Fruit fly (Drosophila melanogaster) whole organism, adult: ENCODE measurements around the gene CG42810.

ENCODE experiments used
- CG11617 ChIP-seq: fragments of 200-800 bp; sonication (Bioruptor generic); optimal IDR thresholded peaks from 2 replicates; lab custom pipeline; 2017; ENCODE audit warnings: mild to moderate bottlenecking, missing biosample characterization, missing genetic modification reagents, missing genetic modification characterization
- CG12768 ChIP-seq: fragments of 200-800 bp; sonication (Bioruptor generic); optimal IDR thresholded peaks from 2 replicates; lab custom pipeline; 2017; ENCODE audit warnings: missing biosample characterization, missing genetic modification characterization, mild to moderate bottlenecking, moderate library complexity, missing genetic modification reagents
- CG14711 ChIP-seq: fragments of 200-800 bp; sonication (Bioruptor generic); optimal IDR thresholded peaks from 2 replicates; lab custom pipeline; 2018; ENCODE audit warnings: missing biosample characterization, mild to moderate bottlenecking, missing genetic modification characterization, moderate library complexity
- CG1620 ChIP-seq: fragments of 200-800 bp; sonication (Bioruptor generic); optimal IDR thresholded peaks from 2 replicates; lab custom pipeline; 2016; ENCODE audit warnings: missing biosample characterization, missing genetic modification characterization
- CG7101 ChIP-seq: fragments of 200-800 bp; sonication (Bioruptor generic); optimal IDR thresholded peaks from 2 replicates; lab custom pipeline; 2018; ENCODE audit warnings: missing biosample characterization, mild to moderate bottlenecking, missing genetic modification characterization, moderate library complexity
- Clk ChIP-seq: fragments of 200-800 bp; sonication (Bioruptor generic); optimal IDR thresholded peaks from 2 replicates; lab custom pipeline; 2017; ENCODE audit warnings: missing biosample characterization, missing genetic modification characterization
- Crg-1 ChIP-seq: fragments of 200-800 bp; sonication (Bioruptor generic); optimal IDR thresholded peaks from 2 replicates; lab custom pipeline; 2016; ENCODE audit warnings: missing biosample characterization, missing genetic modification characterization
- Hr96 ChIP-seq: fragments of 200-800 bp; sonication (Bioruptor generic); optimal IDR thresholded peaks from 2 replicates; lab custom pipeline; 2016; ENCODE audit warnings: missing biosample characterization, missing genetic modification characterization
- Mnt ChIP-seq: fragments of 200-800 bp; sonication (Bioruptor generic); optimal IDR thresholded peaks from 2 replicates; lab custom pipeline; 2016; ENCODE audit warnings: missing biosample characterization, mild to moderate bottlenecking, missing genetic modification characterization
- cic ChIP-seq: fragments of 200-800 bp; sonication (Bioruptor generic); optimal IDR thresholded peaks from 2 replicates; lab custom pipeline; 2017; ENCODE audit warnings: missing biosample characterization, mild to moderate bottlenecking, missing genetic modification characterization, moderate library complexity
- cnc ChIP-seq, 2 experiments: fragments of >200 bp; optimal IDR thresholded peaks; 2 replicates each; lab custom pipeline; 2017
- kay ChIP-seq: fragments of 200-800 bp; sonication (Bioruptor generic); peaks from one replicate; lab custom pipeline; 2016; ENCODE audit warnings: missing biosample characterization, missing genetic modification characterization, borderline replicate concordance
- pad ChIP-seq: fragments of 200-800 bp; sonication (Bioruptor generic); optimal IDR thresholded peaks from 3 replicates; lab custom pipeline; 2017; ENCODE audit warnings: missing biosample characterization, missing genetic modification characterization, mild to moderate bottlenecking, moderate library complexity, missing genetic modification reagents
- tj ChIP-seq: fragments of 200-800 bp; sonication (Bioruptor generic); optimal IDR thresholded peaks from 3 replicates; lab custom pipeline; 2017; ENCODE audit warnings: missing biosample characterization, mild to moderate bottlenecking, missing genetic modification characterization, moderate library complexity

- TF ChIP-seq Crg-1 (no peak), tj (GFP tag; lab: Kevin White, UChicago) (no peak), Mnt (GFP tag; lab: Kevin White, UChicago) (no peak), CG14711 (tag; lab: Kevin White, UChicago) (no peak), kay (GFP tag; lab: Kevin White, UChicago) (no peak), CG11617 (no peak), CG12768 (no peak), cic (no peak), Clk (no peak), cnc (optimal IDR thresholded peaks at IDR 0.05; lab: Kevin White, UChicago) (no peak), CG7101 (tag; lab: Kevin White, UChicago) (no peak), CG1620 (GFP tag; lab: Kevin White, UChicago) (no peak), Hr96 (GFP tag; lab: Kevin White, UChicago) (no peak), pad (no peak)
Observed at dm6 chr2L:13457037-13457547, 2.4 kb upstream of the CG42810 start, which contains the start of gene CG42809.
